Worm (Caenorhabditis elegans) whole organism, L2 larva: Measurements from ENCODE around the gene T19H12.2.

Source experiments
- aly-2 ChIP-seq: fragments of 150-350 bp; optimal IDR thresholded peaks from 2 replicates; lab custom pipeline; 2014; ENCODE audit warnings: missing biosample characterization, missing genetic modification characterization
- lin-13 ChIP-seq: fragments of 150-350 bp; optimal IDR thresholded peaks from 2 replicates; lab custom pipeline; 2014; ENCODE audit warnings: missing biosample characterization, missing genetic modification reagents, missing genetic modification characterization
- nhr-11 ChIP-seq: fragments of 150-350 bp; optimal IDR thresholded peaks from 2 replicates; lab custom pipeline; 2014; ENCODE audit warnings: missing biosample characterization, missing genetic modification characterization
- nhr-237 ChIP-seq: fragments of 150-350 bp; optimal IDR thresholded peaks from 2 replicates; lab custom pipeline; 2014; ENCODE audit warnings: missing biosample characterization, missing genetic modification characterization
- sma-3 ChIP-seq: sonication (generic microtip); optimal IDR thresholded peaks from 2 replicates; lab custom pipeline; 2016; ENCODE audit warnings: missing genetic modification reagents, missing genetic modification characterization, missing compliant biosample characterization

ce11 chrV:4881377-4881776 lies 8.9 kb upstream of the T19H12.2 start, which contains the start of gene str-32:
- TF ChIP-seq aly-2 (no peak), lin-13 (GFP tag; lab: Kevin White, UChicago) (no peak), nhr-11 (tag; lab: Kevin White, UChicago) (no peak), nhr-237 (tag; lab: Kevin White, UChicago) (no peak), sma-3 (GFP tag; lab: Kevin White, UChicago) (no peak)
